Worm (Caenorhabditis elegans): ENCODE measurements around the gene C17E7.4.

ce11 chrV:3929099-3929498, 36.4 kb downstream of the C17E7.4 start, which contains the start of gene srx-64:
- TF ChIP-seq C34B4.2 (tag; optimal IDR thresholded peaks at IDR 0.05) (no peak), fkh-10 (GFP tag; optimal IDR thresholded peaks at IDR 0.05) (no peak), skn-1 (tag; optimal IDR thresholded peaks at IDR 0.05) (no peak), ama-1 (optimal IDR thresholded peaks at IDR 0.05) (no peak), pag-3 (tag; optimal IDR thresholded peaks at IDR 0.05; ENCODE audit: borderline replicate concordance, insufficient read depth) (no peak), nhr-237 (tag; optimal IDR thresholded peaks at IDR 0.05) (no peak), fos-1 (tag; optimal IDR thresholded peaks at IDR 0.05) (no peak), elt-2 (tag; optimal IDR thresholded peaks at IDR 0.05) (no peak), ceh-82 (tag; optimal IDR thresholded peaks at IDR 0.05) (no peak)
